Fruit fly (Drosophila melanogaster) S2 (cell line): ENCODE results near the gene Phlpp.

Experiments
- CG8478 ChIP-seq: fragments of >200 bp; optimal IDR thresholded peaks from 2 replicates; lab custom pipeline; 2018
- CTCF ChIP-seq, 2 experiments: fragments of >200 bp; optimal IDR thresholded peaks; 2 replicates each; lab custom pipeline; 2018

Gene Phlpp

DNA sequence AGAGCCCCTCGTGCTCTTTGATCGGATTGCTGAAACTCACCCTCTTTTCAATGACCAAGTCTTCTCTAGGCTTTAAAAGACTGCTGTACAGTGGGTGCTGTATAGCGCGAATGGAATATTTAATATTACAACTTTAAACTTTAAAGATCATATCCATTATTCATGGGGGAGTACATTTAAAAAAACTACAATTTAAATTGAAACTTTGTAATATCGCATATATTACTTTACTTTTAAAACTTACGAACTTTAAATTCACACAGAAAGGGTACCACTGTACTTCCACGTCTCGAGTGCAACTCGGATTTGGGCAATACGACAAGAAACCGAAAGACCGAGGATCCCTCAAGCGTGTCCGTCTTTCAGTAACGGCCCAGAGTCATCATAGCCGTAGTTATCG is at the start of gene Phlpp:
TSS of gene Phlpp (plus strand) at position 214 of the 400 bp plus-strand sequence.
- no peak for TF ChIP-seq CG8478 (lab: Kevin White, UChicago)
- no peak for TF ChIP-seq CTCF (optimal IDR thresholded peaks at IDR 0.05; lab: Kevin White, UChicago)

DNA sequence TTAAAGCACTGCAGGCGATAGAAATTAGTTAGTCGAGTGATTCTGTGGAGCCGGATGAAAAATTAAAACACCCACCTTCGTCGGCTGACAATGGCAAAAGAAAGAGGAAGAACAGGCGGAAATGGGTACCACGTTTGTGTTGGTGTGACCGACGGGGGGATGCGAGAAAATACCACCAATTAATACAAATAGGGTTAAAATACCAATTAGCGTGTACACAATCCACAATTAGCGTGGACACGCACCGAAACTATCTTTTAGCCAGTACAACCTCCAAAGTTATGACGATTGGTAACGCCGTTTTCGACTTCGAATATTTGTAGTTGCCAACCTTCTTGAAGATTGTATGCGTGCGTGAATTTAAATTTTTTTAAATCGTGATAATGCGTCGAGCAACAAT is 49.8 kb upstream of the Phlpp start, which contains the start of gene RpL30:
TSS of gene RpL30 (minus strand) at position 177 of the 400 bp plus-strand sequence.
- peak; percentile 75 to 83 for TF ChIP-seq CTCF (optimal IDR thresholded peaks at IDR 0.05; lab: Kevin White, UChicago)
- no peak for TF ChIP-seq CG8478 (lab: Kevin White, UChicago)

DNA sequence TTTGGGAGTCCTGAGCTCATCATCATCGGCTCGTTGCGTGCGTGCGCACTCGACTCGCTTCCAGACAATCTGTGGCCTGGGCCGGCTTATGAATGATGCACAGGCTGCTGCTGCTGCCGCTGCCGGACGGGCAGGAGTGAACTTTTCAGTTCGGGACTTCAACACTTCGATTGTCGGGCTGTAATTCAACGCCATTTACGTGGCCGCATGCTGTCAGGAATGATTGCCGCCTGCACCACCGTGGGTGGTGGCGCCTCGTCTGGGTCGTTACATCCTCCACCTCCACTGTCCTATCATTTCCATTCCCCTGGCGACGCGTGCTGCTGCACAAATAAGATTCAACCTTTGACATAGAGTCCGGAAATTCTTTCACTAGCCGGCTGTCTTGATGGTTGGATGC is 48.9 kb upstream of the Phlpp start:
- TF ChIP-seq CTCF (optimal IDR thresholded peaks at IDR 0.05; lab: Kevin White, UChicago) (no peak), CG8478 (lab: Kevin White, UChicago) (no peak)

DNA sequence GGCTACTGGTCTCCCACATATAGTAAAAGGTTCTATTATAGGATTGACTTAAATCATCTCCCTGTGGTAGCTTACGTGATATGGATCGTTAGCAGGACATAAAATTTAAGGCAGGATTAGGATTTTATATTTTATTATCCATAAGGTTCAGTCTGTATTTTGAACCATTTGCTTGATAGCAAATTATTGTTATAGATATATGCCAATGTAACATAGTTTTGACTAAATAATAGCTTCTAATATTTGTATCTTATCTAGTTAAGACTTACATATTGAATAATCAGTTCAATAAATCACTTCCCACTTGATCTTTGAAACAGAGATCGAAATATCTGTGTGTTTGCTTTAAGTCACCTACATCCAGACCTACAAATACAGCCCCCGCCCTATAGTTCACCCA is 48.4 kb upstream of the Phlpp start, which contains the start of gene robl37BC:
TSS of gene robl37BC (plus strand) at position 301 of the 400 bp plus-strand sequence.
- TF ChIP-seq CTCF (optimal IDR thresholded peaks at IDR 0.05; lab: Kevin White, UChicago) (no peak), CG8478 (lab: Kevin White, UChicago) (no peak)

DNA sequence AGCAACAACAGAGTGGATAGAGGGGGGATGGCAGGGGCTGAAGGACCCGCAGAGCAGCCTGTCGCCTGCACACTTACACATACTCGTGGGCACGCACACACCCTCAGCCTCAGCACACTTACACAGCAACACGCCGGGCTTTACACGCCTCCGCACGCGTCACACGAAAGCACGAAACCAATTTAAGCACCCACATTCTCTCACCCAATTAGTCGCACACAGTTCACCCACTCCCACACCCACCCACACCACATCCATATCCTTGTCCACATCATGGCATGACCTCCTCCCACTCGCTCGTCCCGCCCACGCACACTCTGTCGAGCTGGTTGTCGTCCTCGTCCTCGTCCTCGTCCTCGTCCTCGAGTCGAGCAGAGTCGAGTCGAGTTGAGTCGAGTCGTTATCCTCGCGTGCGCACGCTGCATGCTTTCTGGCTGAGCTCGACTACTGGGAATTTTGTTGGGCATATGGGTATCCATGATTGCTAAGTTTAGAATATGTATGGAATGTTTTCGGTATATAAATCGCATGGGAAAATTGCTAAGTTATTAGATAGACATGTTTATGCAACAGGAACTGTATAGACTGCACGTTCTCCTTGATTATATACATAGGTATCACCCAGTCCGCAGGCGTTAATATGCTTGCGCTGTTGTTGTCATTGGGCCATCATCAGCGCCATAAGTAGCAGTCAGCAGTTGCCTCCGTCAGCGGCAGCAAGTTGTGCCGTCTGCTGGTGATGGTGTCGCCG is 46.9 kb upstream of the Phlpp start:
- no peak for TF ChIP-seq CTCF (optimal IDR thresholded peaks at IDR 0.05; lab: Kevin White, UChicago)
- TF ChIP-seq CG8478 (lab: Kevin White, UChicago), result no peak

DNA sequence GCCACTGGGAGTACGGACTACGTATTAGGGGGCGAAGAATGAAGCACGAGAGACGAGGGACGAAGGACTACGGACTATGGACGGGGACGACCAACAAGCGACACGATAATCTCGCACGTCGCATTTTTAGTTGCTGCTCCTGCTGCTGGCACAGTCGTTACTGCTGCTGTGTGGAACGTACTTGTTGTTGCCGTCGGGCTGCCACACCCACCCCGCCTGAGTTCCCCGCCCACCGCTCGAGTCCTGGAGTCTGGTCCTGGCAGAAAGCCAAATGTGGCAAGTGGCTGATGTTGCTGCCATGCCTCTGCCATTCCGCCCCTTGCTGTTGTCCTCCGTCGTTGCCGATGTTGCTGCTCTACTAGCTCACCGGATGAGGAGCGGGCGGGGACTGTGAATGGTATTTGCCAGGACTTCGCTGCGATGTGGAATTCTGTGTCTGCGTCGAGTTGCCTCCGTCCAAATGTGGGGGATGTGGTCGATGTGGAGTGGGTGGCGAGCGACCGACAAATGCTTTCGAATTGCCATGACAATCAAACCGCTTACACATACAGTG is 46.1 kb upstream of the Phlpp start:
- TF ChIP-seq CTCF (optimal IDR thresholded peaks at IDR 0.05; lab: Kevin White, UChicago), result no peak
- TF ChIP-seq CG8478 (lab: Kevin White, UChicago), result no peak

DNA sequence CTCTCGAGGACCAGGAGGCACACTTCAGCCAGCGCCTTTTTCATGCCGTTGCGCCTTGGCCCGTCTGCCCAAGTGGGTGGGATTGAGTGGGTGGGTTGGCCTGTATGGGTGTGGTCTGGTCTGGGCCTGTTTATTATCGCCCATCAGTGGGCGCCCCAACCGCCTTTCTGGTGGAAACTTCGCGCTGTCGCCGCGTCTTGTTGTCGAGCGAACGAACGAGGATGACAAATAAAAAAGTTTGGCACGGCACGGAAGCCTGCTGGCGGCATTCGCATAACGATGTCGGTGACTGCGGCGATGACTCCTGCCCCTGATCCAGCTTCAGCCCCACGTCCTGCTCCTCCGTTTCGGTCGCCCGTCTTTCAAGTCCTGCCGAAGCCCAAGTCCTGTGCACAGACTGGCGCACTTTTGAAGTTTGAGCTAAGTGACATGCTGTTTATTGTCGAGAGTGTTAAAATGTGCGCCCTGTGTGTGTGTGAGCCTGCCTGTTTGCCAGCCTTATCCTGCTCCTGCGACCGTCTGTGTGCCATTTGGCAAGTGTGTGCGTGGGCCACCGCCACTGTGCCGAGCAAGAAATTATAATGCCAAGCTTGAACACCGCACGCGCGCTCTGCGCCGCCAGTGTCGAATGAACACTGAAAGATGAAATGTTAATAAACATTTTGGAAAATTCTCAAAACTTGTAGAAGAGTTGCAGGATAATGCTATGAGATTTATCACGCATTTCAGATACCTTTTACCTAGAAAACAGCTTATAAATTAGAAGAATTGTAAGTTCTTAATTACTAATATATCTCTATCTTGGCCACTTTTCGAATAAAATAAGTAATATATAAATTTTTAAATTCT is 44.7 kb upstream of the Phlpp start:
- TF ChIP-seq CG8478 (lab: Kevin White, UChicago) (no peak), CTCF (optimal IDR thresholded peaks at IDR 0.05; lab: Kevin White, UChicago) (no peak)

DNA sequence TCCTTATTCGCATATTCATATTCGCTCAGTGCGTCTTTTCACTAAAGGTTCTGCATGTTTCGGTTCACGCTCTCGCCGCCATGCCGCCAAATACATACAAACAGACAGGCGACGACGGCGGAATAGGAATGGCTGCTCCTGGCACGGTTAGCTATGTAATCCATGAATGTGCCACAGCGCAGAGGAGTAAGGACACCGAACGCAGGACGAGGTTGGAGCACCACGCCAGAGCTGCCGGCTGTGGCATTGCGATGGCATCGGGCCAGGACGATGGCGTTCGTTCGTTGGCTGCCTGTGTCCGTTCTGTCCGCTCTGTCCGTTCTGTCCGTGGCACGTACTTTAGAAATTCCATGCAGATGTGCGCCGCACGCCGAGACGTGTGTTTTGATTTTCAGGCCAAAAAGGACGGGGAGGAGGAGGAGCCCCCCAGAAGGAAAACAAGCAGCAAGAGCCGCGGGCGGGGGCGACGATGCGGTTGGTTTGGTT is 44.0 kb upstream of the Phlpp start:
- TF ChIP-seq CTCF (optimal IDR thresholded peaks at IDR 0.05; lab: Kevin White, UChicago) (no peak), CG8478 (lab: Kevin White, UChicago) (no peak)

DNA sequence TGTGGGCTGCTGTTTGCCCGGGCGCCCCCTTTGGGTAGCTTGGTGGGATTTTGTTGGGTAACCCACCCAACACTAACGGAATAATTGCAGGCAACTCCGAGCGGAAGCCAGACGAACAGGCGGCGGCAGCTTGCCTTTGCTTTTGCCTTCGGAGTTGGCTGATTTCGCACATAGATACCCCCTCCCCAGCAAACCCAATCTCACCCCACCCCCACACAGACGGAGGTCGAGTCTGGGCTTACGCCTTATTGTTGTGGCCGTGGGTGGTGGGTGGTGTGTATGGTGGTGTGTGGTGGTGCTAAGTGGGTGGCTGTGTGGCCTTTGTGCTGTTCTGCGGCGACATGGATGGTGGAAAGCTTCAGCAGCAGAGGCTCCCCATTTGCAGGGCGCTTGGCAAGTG is 43.3 kb upstream of the Phlpp start:
- TF ChIP-seq CTCF (optimal IDR thresholded peaks at IDR 0.05; lab: Kevin White, UChicago) (no peak), CG8478 (lab: Kevin White, UChicago) (no peak)

DNA sequence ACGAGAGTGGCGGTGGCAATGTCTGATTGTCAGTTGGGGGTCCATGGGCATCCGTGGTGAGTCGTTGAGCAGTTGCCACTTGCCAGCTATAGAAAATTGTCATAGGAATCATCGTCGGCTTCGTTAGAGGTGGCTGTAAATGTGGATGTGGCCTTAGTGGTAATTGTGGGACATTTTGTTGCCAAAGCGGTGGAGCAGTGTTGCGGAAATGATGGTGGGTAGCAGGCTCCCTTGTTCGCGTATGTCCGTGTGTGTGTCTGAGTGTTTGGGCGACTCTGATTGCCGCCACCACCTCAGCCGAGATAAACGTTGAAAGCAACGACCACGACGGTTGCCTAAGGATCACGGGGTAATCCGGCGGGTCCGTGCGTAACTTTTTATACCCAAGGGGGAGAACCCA is 41.9 kb upstream of the Phlpp start:
- TF ChIP-seq CTCF (optimal IDR thresholded peaks at IDR 0.05; lab: Kevin White, UChicago), result no peak
- no peak for TF ChIP-seq CG8478 (lab: Kevin White, UChicago)

DNA sequence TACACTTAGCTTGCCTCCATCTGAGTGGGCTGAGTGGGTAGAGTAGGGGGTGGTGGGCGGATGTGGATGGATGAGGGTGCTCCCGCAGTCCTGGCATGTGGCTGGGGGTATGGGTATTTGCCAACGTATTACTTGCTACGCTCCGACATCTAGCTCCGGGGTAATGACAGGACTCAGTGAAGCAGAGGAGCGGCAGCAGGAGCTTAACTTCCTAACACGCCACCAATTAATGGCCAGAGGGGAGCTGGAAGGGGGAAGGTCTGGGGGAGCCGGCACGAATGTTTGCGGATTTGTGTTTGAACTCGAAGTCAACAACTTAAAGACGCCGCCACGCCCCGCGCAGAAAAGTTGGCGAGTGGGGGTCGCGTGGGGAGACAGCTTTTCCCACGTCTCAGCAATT is 40.7 kb upstream of the Phlpp start:
- no peak for TF ChIP-seq CTCF (optimal IDR thresholded peaks at IDR 0.05; lab: Kevin White, UChicago)
- TF ChIP-seq CG8478 (lab: Kevin White, UChicago), result no peak

DNA sequence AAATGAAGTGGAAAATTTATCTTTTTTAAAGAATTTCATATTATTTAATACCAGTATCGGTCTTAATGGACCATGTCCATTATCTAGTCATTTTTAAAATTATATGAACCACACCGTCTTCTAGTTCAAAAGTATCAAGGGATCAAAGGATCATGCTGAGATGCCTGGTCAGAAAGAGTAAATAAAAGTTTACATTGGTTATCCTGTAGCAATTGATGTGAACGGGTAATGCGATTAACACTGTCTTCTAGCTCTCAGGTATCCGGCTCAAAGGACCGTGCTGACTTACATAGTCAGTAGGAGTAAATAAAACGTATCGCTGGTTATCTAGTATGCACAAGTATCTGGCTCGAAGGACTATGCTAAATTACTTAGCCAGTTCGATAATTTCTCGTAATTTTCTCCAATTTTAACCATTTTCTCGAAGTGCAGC is 39.8 kb upstream of the Phlpp start:
- no peak for TF ChIP-seq CG8478 (lab: Kevin White, UChicago)
- TF ChIP-seq CTCF (optimal IDR thresholded peaks at IDR 0.05; lab: Kevin White, UChicago), result no peak

DNA sequence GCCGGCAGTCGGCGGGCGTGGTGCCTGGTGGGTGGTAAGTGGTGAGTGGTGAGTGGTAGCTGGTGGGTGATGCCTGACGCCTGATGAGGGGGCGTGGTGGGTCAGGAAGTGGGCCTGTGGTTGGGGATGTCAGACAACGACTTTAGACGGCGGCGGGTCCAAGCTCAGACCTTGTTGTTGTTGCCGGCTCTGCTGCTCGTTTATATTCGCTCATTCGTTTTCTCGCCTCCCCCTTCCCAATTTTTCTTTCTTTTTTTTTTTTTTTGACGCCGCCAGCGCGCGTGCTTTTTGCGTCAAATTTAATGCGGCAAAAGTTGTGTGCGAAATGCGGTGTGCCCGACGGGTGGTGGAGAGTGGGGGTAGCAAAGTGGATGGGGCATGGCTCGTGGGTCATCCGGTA is 39.3 kb upstream of the Phlpp start:
- TF ChIP-seq CTCF (optimal IDR thresholded peaks at IDR 0.05; lab: Kevin White, UChicago) (no peak), CG8478 (lab: Kevin White, UChicago) (no peak)
